Worm (Caenorhabditis elegans): ENCODE results near the gene taf-13.
A peak's percentile ranks its signal among the peaks of the same experiment; 100 is the strongest.

The taf-13 gene

ce11 chrII:10639110-10639509 is 33.7 kb upstream of the taf-13 start, which contains the start of gene M28.9:
TSS of gene M28.9 (plus strand) at chrII:10639410.
- no peak for TF ChIP-seq nhr-71 (tag; optimal IDR thresholded peaks at IDR 0.05)
- no peak for TF ChIP-seq nhr-19 (GFP tag; conservative IDR thresholded peaks at IDR 0.05)
- no peak for TF ChIP-seq dpl-1 (GFP tag; optimal IDR thresholded peaks at IDR 0.05)
- TF ChIP-seq F16B12.6 (tag; optimal IDR thresholded peaks at IDR 0.05): no peak
- no peak for TF ChIP-seq efl-3 (GFP tag; optimal IDR thresholded peaks at IDR 0.05)
- no peak for TF ChIP-seq fos-1 (tag; optimal IDR thresholded peaks at IDR 0.05)
- no peak for TF ChIP-seq mef-2 (tag; optimal IDR thresholded peaks at IDR 0.05)
- no peak for TF ChIP-seq tbx-2 (tag; optimal IDR thresholded peaks at IDR 0.05)
- no peak for TF ChIP-seq nhr-85 (tag)
- no peak for TF ChIP-seq lin-14 (GFP tag; optimal IDR thresholded peaks at IDR 0.05)

ce11 chrII:10630944-10631343 is 25.5 kb upstream of the taf-13 start:
- TF ChIP-seq pqm-1 (tag; optimal IDR thresholded peaks at IDR 0.05): no peak
- TF ChIP-seq ceh-82 (tag; optimal IDR thresholded peaks at IDR 0.05): no peak
- TF ChIP-seq irx-1 (tag; optimal IDR thresholded peaks at IDR 0.05): no peak
- no peak for TF ChIP-seq sup-37 (GFP tag; optimal IDR thresholded peaks at IDR 0.05)
- no peak for TF ChIP-seq fkh-4 (tag; optimal IDR thresholded peaks at IDR 0.05; ENCODE audit: borderline replicate concordance)

ce11 chrII:10627963-10628362 is 22.6 kb upstream of the taf-13 start, which contains the start of gene M28.8:
TSS of gene M28.8 (plus strand) at chrII:10628263.
- TF ChIP-seq mef-2 (tag; optimal IDR thresholded peaks at IDR 0.05): no peak
- TF ChIP-seq efl-1 (optimal IDR thresholded peaks at IDR 0.05): no peak
- TF ChIP-seq efl-1 (GFP tag; optimal IDR thresholded peaks at IDR 0.05 in 1 of 2): no peak
- no peak for TF ChIP-seq rnt-1 (tag; optimal IDR thresholded peaks at IDR 0.05)
- no peak for TF ChIP-seq aly-2 (tag; optimal IDR thresholded peaks at IDR 0.05)
- no peak for TF ChIP-seq unc-30 (tag; optimal IDR thresholded peaks at IDR 0.05)
- TF ChIP-seq nhr-11 (tag; optimal IDR thresholded peaks at IDR 0.05): no peak
- TF ChIP-seq nhr-84 (tag; optimal IDR thresholded peaks at IDR 0.05): no peak
- TF ChIP-seq pax-3 (tag; optimal IDR thresholded peaks at IDR 0.05): no peak
- no peak for TF ChIP-seq lir-3 (tag; optimal IDR thresholded peaks at IDR 0.05; ENCODE audit: poor library complexity)
- no peak for TF ChIP-seq nhr-12 (tag; optimal IDR thresholded peaks at IDR 0.05)
- no peak for TF ChIP-seq isw-1 (GFP tag; IDR thresholded peaks at IDR 0.05)
- no peak for TF ChIP-seq ceh-90 (tag; optimal IDR thresholded peaks at IDR 0.05)

ce11 chrII:10627086-10627485 is 21.7 kb upstream of the taf-13 start:
- no peak for TF ChIP-seq unc-86 (tag; optimal IDR thresholded peaks at IDR 0.05)
- no peak for TF ChIP-seq F16B12.6 (tag; optimal IDR thresholded peaks at IDR 0.05)
- peak; percentile 11 for TF ChIP-seq pqm-1 (tag; optimal IDR thresholded peaks at IDR 0.05)
- no peak for TF ChIP-seq egl-27 (tag; optimal IDR thresholded peaks at IDR 0.05)
- no peak for TF ChIP-seq aha-1 (tag; optimal IDR thresholded peaks at IDR 0.05)
- TF ChIP-seq elt-2 (tag; optimal IDR thresholded peaks at IDR 0.05): peak; percentile 80
- peak; percentile 14 for TF ChIP-seq lin-14 (GFP tag; optimal IDR thresholded peaks at IDR 0.05)

- no peak for TF ChIP-seq elt-3 (tag; optimal IDR thresholded peaks at IDR 0.05)
- no peak for TF ChIP-seq ztf-4 (tag; optimal IDR thresholded peaks at IDR 0.05)
- no peak for TF ChIP-seq fkh-10 (GFP tag; optimal IDR thresholded peaks at IDR 0.05)
- no peak for TF ChIP-seq F16B12.6 (tag; optimal IDR thresholded peaks at IDR 0.05)
- TF ChIP-seq nhr-76 (tag; optimal IDR thresholded peaks at IDR 0.05): no peak
- TF ChIP-seq lin-14 (GFP tag; optimal IDR thresholded peaks at IDR 0.05): no peak
- no peak for TF ChIP-seq ceh-82 (tag; optimal IDR thresholded peaks at IDR 0.05)
- TF ChIP-seq ceh-88 (GFP tag; IDR thresholded peaks at IDR 0.05): no peak
- TF ChIP-seq mef-2 (tag; optimal IDR thresholded peaks at IDR 0.05): no peak
- TF ChIP-seq ets-5 (GFP tag; IDR thresholded peaks at IDR 0.05): no peak
- no peak for TF ChIP-seq mep-1 (tag; optimal IDR thresholded peaks at IDR 0.05)
- TF ChIP-seq mdl-1 (tag; optimal IDR thresholded peaks at IDR 0.05): no peak
- TF ChIP-seq snu-23 (GFP tag; optimal IDR thresholded peaks at IDR 0.05): no peak
- no peak for TF ChIP-seq Y116A8C.19 (tag; optimal IDR thresholded peaks at IDR 0.05; ENCODE audit: borderline replicate concordance)
- TF ChIP-seq sox-4 (tag; optimal IDR thresholded peaks at IDR 0.05): no peak
These were observed 16.6 kb upstream of the taf-13 start, which contains the start of gene cutl-9 for ce11 chrII:10621965-10622364. TSS of gene cutl-9 (plus strand) at chrII:10622265.
